Worm (Caenorhabditis elegans) whole organism, young adult: Measurements from ENCODE around the gene F58G6.7.

Source experiments
- F55B11.4 ChIP-seq: sonication (generic microtip); optimal IDR thresholded peaks from 2 replicates; lab custom pipeline; 2016; ENCODE audit warnings: missing compliant biosample characterization, missing genetic modification characterization, borderline replicate concordance; ENCODE audit not compliant: insufficient read depth
- F57C9.4 ChIP-seq: sonication (generic microtip); optimal IDR thresholded peaks from 2 replicates; lab custom pipeline; 2017; ENCODE audit warnings: mild to moderate bottlenecking, missing genetic modification characterization, missing compliant biosample characterization
- K11D2.4 ChIP-seq: fragments of 200-800 bp; sonication (Bioruptor generic); IDR thresholded peaks from 2 replicates; pipeline ENCODE4 v1.3.6; 2022; ENCODE audit warnings: missing genetic modification reagents, missing genetic modification characterization, missing compliant biosample characterization
- Y53G8AR.9 ChIP-seq: fragments of 200-800 bp; sonication (Bioruptor generic); conservative IDR thresholded peaks from 2 replicates; pipeline ENCODE4 v1.3.6; 2022; ENCODE audit warnings: missing genetic modification reagents, missing genetic modification characterization, missing compliant biosample characterization
- dox-1 ChIP-seq: fragments of 200-800 bp; sonication (Bioruptor generic); IDR thresholded peaks from 2 replicates; pipeline ENCODE4 v1.3.6; 2022; ENCODE audit warnings: missing genetic modification reagents, missing genetic modification characterization, missing compliant biosample characterization
- efl-1 ChIP-seq: fragments of 150-350 bp; optimal IDR thresholded peaks from 2 replicates; lab custom pipeline; 2014; ENCODE audit warnings: missing biosample characterization, missing genetic modification reagents, missing genetic modification characterization
- egl-44 ChIP-seq: fragments of 200-800 bp; sonication (Bioruptor generic); IDR thresholded peaks from 2 replicates; pipeline ENCODE4 v1.3.6; 2022; ENCODE audit warnings: missing genetic modification reagents, missing genetic modification characterization, missing compliant biosample characterization
- fkh-3 ChIP-seq: sonication (generic microtip); optimal IDR thresholded peaks from 2 replicates; lab custom pipeline; 2016; ENCODE audit warnings: mild to moderate bottlenecking, missing genetic modification characterization, missing compliant biosample characterization
- him-1 ChIP-seq: sonication (generic microtip); optimal IDR thresholded peaks from 2 replicates; lab custom pipeline; 2016; ENCODE audit warnings: missing genotype, missing genetic modification reagents, missing genetic modification characterization, missing compliant biosample characterization
- hlh-26 ChIP-seq: fragments of 200-800 bp; sonication (Bioruptor generic); conservative IDR thresholded peaks from 2 replicates; pipeline ENCODE4 v1.3.6; 2022; ENCODE audit warnings: missing genetic modification reagents, missing genetic modification characterization, missing compliant biosample characterization
- lir-1 ChIP-seq: fragments of 200-800 bp; sonication (Bioruptor generic); conservative IDR thresholded peaks from 2 replicates; pipeline ENCODE4 v1.3.6; 2022; ENCODE audit warnings: missing genetic modification reagents, missing genetic modification characterization, missing compliant biosample characterization
- madf-3 ChIP-seq: fragments of 200-800 bp; sonication (Bioruptor generic); IDR thresholded peaks from 2 replicates; pipeline ENCODE4 v1.3.6; 2022; ENCODE audit warnings: missing genetic modification reagents, missing genetic modification characterization, missing compliant biosample characterization
- nhr-179 ChIP-seq: sonication (generic microtip); optimal IDR thresholded peaks from 2 replicates; lab custom pipeline; 2016; ENCODE audit warnings: mild to moderate bottlenecking, missing genetic modification characterization, missing compliant biosample characterization

DNA sequence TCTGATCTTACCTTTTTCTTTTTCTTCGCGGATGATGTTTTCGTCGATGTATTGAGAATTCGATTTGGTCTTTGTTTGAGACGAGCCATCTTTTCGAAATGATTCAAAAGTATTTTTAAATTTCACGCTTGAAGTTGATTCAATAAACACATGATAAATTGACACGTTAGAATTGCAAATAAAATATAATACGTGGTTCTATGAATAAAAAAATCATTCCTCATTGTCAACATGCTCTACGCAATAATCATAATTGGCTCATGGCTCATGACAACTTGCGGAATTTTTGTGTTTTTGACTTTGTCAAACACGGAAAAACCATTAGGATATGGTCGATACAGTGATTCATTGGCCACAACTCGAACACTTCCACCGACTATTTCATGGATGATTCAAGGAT lies 29.3 kb downstream of the F58G6.7 start, which contains the start of the genes htas-1 and ZK1251.3:
- TF ChIP-seq madf-3 (GFP tag; lab: Robert Waterston, UW) (no peak), egl-44 (GFP tag; lab: Robert Waterston, UW) (no peak), efl-1 (no peak), hlh-26 (GFP tag; lab: Robert Waterston, UW) (no peak), K11D2.4 (GFP tag; lab: Robert Waterston, UW) (no peak), him-1 (no peak), F55B11.4 (no peak), nhr-179 (tag; lab: Kevin White, UChicago) (no peak), dox-1 (GFP tag; lab: Robert Waterston, UW) (no peak), fkh-3 (tag; lab: Kevin White, UChicago) (no peak), F57C9.4 (tag; lab: Kevin White, UChicago) (no peak), lir-1 (GFP tag; lab: Robert Waterston, UW) (no peak), Y53G8AR.9 (no peak)
